Worm (Caenorhabditis elegans): ENCODE measurements around the gene dot-1.2.

ce11 chrX:11885577-11885976, 16.4 kb upstream of the dot-1.2 start, which contains the start of gene Y62H9A.7:
- no peak for TF ChIP-seq dpl-1 (GFP tag; optimal IDR thresholded peaks at IDR 0.05)
- no peak for TF ChIP-seq ceh-100 (GFP tag; IDR thresholded peaks at IDR 0.05)
- TF ChIP-seq mxl-1 (tag; optimal IDR thresholded peaks at IDR 0.05), result no peak
- no peak for TF ChIP-seq unc-62 (GFP tag; optimal IDR thresholded peaks at IDR 0.05)
